Fruit fly (Drosophila melanogaster): ENCODE data around the gene CG11586.

Gene CG11586

DNA sequence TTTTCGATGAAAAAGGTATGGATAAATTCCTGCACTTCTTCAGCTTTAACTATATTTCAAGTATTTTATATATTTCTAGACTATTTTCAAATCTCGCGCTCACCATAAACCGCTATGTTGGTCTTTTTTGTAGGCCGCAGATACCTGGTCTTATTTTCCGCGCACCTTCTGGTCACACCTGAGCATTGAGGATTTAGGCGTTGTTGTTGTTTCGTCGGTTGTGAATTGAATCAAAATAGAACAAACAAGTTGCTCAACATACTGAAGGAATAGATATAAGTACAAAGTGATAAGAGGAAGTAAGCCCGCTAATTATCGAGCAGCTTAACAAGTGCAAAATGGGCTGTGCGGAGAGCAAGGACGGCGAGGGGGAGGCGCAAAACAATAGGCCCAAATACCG lies 15.5 kb upstream of the CG11586 start, which contains the start of gene Ctl1 (continued):
- peak; percentile 35 for TF ChIP-seq Myb (GFP tag; optimal IDR thresholded peaks at IDR 0.05)
- peak; percentile 43 for TF ChIP-seq stwl (tag; optimal IDR thresholded peaks at IDR 0.05)
- no peak for TF ChIP-seq CG9215 (GFP tag; IDR thresholded peaks at IDR 0.05)
- no peak for TF ChIP-seq CG4820 (GFP tag; optimal IDR thresholded peaks at IDR 0.05)
- TF ChIP-seq hb (GFP tag; IDR thresholded peaks at IDR 0.05; ENCODE audit: partially characterized antibody) = no peak
- no peak for TF ChIP-seq CG7839 (tag; optimal IDR thresholded peaks at IDR 0.05)
- TF ChIP-seq kah (GFP tag; optimal IDR thresholded peaks at IDR 0.05) = peak; percentile 88
- TF ChIP-seq CG12391 (tag; optimal IDR thresholded peaks at IDR 0.05) = no peak
- TF ChIP-seq CG2129 (GFP tag; IDR thresholded peaks at IDR 0.05; ENCODE audit: partially characterized antibody) = no peak
- peak; percentile 26; the same call in 1 of the 3 replicates for TF ChIP-seq CG34422 (GFP tag; IDR thresholded peaks at IDR 0.05)

dm6 chr3L:4272167-4272773 lies 10.0 kb upstream of the CG11586 start:
- peak; percentile 66 for TF ChIP-seq Xrp1 (GFP tag; IDR thresholded peaks at IDR 0.05)
- TF ChIP-seq chm (GFP tag; IDR thresholded peaks at IDR 0.05) = peak; percentile 62; the same call in 1 of the 2 replicates
- TF ChIP-seq lola (GFP tag; optimal IDR thresholded peaks at IDR 0.05) = peak in 1 of 3 experiments; percentile 31
- no peak for TF ChIP-seq CG9876 (GFP tag; optimal IDR thresholded peaks at IDR 0.05)
- no peak for TF ChIP-seq HLH54F (GFP tag; optimal IDR thresholded peaks at IDR 0.05)
- TF ChIP-seq Deaf1 (tag; optimal IDR thresholded peaks at IDR 0.05) = no peak
- TF ChIP-seq CG10209 (GFP tag; optimal IDR thresholded peaks at IDR 0.05) = peak; percentile 36
- no peak for TF ChIP-seq bigmax (GFP tag; optimal IDR thresholded peaks at IDR 0.05)
- peak; percentile 62 for TF ChIP-seq ATbp (GFP tag; optimal IDR thresholded peaks at IDR 0.05)
- no peak for TF ChIP-seq lab (GFP tag; optimal IDR thresholded peaks at IDR 0.05)
- no peak for TF ChIP-seq CG7839 (tag; optimal IDR thresholded peaks at IDR 0.05)
- TF ChIP-seq CG10267 (tag; optimal IDR thresholded peaks at IDR 0.05) = peak; percentile 20
- peak; percentile 39 for TF ChIP-seq MTF-1 (GFP tag; optimal IDR thresholded peaks at IDR 0.05; ENCODE audit: borderline replicate concordance)
- no peak for TF ChIP-seq Fer1 (GFP tag; optimal IDR thresholded peaks at IDR 0.05)
- no peak for TF ChIP-seq Dbx (GFP tag; IDR thresholded peaks at IDR 0.05)
- no peak for TF ChIP-seq CG8765 (GFP tag; IDR thresholded peaks at IDR 0.05)
- TF ChIP-seq bsh (GFP tag; optimal IDR thresholded peaks at IDR 0.05) = peak in 1 of 2 experiments; percentile 68
- TF ChIP-seq sd (tag; optimal IDR thresholded peaks at IDR 0.05) = no peak
- TF ChIP-seq CG17361 (GFP tag; IDR thresholded peaks at IDR 0.05) = no peak
- TF ChIP-seq Antp (GFP tag; optimal IDR thresholded peaks at IDR 0.05) = no peak
- TF ChIP-seq gro (GFP tag; optimal IDR thresholded peaks at IDR 0.05) = no peak
- peak; percentile 33 for TF ChIP-seq Side (GFP tag; optimal IDR thresholded peaks at IDR 0.05)
- TF ChIP-seq Hsf (GFP tag; optimal IDR thresholded peaks at IDR 0.05) = no peak
- no peak for TF ChIP-seq D (optimal IDR thresholded peaks at IDR 0.05)
- peak; percentile 55 for TF ChIP-seq D (GFP tag; optimal IDR thresholded peaks at IDR 0.05)
- 0 out of 2 replicates have a peak, but pooled peaks have one; percentile 14 for TF ChIP-seq CG6689 (GFP tag; IDR thresholded peaks at IDR 0.05)
- TF ChIP-seq yki (optimal IDR thresholded peaks at IDR 0.05) = no peak
- TF ChIP-seq zfh1 (GFP tag; IDR thresholded peaks at IDR 0.05) = 0 out of 3 replicates have a peak, but pooled peaks have one; percentile 16
- no peak for TF ChIP-seq da (GFP tag; optimal IDR thresholded peaks at IDR 0.05)
- peak; percentile 10 for TF ChIP-seq CG12236 (GFP tag; optimal IDR thresholded peaks at IDR 0.05)
- TF ChIP-seq NC2β (GFP tag; optimal IDR thresholded peaks at IDR 0.05) = peak; percentile 7
- peak; percentile 59 for TF ChIP-seq CG33557 (GFP tag; optimal IDR thresholded peaks at IDR 0.05)
- TF ChIP-seq CG6813 (GFP tag; optimal IDR thresholded peaks at IDR 0.05) = peak; percentile 69
- no peak for TF ChIP-seq CG10654 (GFP tag; optimal IDR thresholded peaks at IDR 0.05)
- peak; percentile 0 for TF ChIP-seq CG12104 (GFP tag; optimal IDR thresholded peaks at IDR 0.05)
- TF ChIP-seq Lpt (GFP tag; optimal IDR thresholded peaks at IDR 0.05) = no peak
- peak; percentile 44 for TF ChIP-seq CG18262 (tag; optimal IDR thresholded peaks at IDR 0.05)
- peak; percentile 6 for TF ChIP-seq nerfin-1 (tag; optimal IDR thresholded peaks at IDR 0.05)
- TF ChIP-seq CG3838 (GFP tag; optimal IDR thresholded peaks at IDR 0.05) = no peak
- TF ChIP-seq Vsx1 (GFP tag; optimal IDR thresholded peaks at IDR 0.05) = no peak

Measured in whole organism, embryonic.